Worm (Caenorhabditis elegans) whole organism, late embryonic: ENCODE data around the gene F35F10.14.

Experiments used
- C08G9.2 ChIP-seq: sonication (generic microtip); optimal IDR thresholded peaks from 2 replicates; lab custom pipeline; 2016; ENCODE audit warnings: mild to moderate bottlenecking, missing genetic modification characterization, moderate library complexity, missing compliant biosample characterization
- C38D4.7 ChIP-seq: fragments of 200-800 bp; sonication (Bioruptor generic); optimal IDR thresholded peaks from 2 replicates; lab custom pipeline; 2018; ENCODE audit warnings: mild to moderate bottlenecking, missing genetic modification characterization, moderate library complexity, missing compliant biosample characterization
- K09A11.1 ChIP-seq: sonication (generic microtip); optimal IDR thresholded peaks from 2 replicates; lab custom pipeline; 2017; ENCODE audit warnings: antibody characterized with exemption, mild to moderate bottlenecking, missing genetic modification characterization, missing compliant biosample characterization; ENCODE audit not compliant: insufficient read depth
- T23F11.4 ChIP-seq: fragments of 200-800 bp; sonication (Bioruptor generic); optimal IDR thresholded peaks from 2 replicates; lab custom pipeline; 2018; ENCODE audit warnings: mild to moderate bottlenecking, missing genetic modification characterization, missing compliant biosample characterization
- Y22D7AL.16 ChIP-seq: sonication (generic microtip); optimal IDR thresholded peaks from 2 replicates; lab custom pipeline; 2016; ENCODE audit warnings: missing genetic modification characterization, missing compliant biosample characterization
- ahr-1 ChIP-seq: sonication (generic microtip); optimal IDR thresholded peaks from 2 replicates; lab custom pipeline; 2016; ENCODE audit warnings: missing genetic modification characterization, missing compliant biosample characterization
- ama-1 ChIP-seq: fragments of 150-350 bp; optimal IDR thresholded peaks from 2 replicates; lab custom pipeline; 2014
- ceh-19 ChIP-seq: fragments of 200-800 bp; sonication (Bioruptor generic); optimal IDR thresholded peaks from 2 replicates; lab custom pipeline; 2018; ENCODE audit warnings: mild to moderate bottlenecking, missing genetic modification characterization, missing compliant biosample characterization
- ceh-22 ChIP-seq: sonication (generic microtip); optimal IDR thresholded peaks from 2 replicates; lab custom pipeline; 2017; ENCODE audit warnings: missing biosample characterization, missing genetic modification characterization
- ceh-34 ChIP-seq: sonication (generic microtip); optimal IDR thresholded peaks from 2 replicates; lab custom pipeline; 2016; ENCODE audit warnings: mild to moderate bottlenecking, missing genetic modification characterization, missing compliant biosample characterization
- ceh-45 ChIP-seq: fragments of 200-800 bp; sonication (Bioruptor generic); IDR thresholded peaks from 2 replicates; pipeline ENCODE4 v1.3.6; 2022; ENCODE audit warnings: missing genetic modification reagents, missing genetic modification characterization, missing compliant biosample characterization
- elt-2 ChIP-seq: sonication (generic microtip); optimal IDR thresholded peaks from 2 replicates; lab custom pipeline; 2016; ENCODE audit warnings: missing genetic modification reagents, missing genetic modification characterization, missing compliant biosample characterization
- elt-4 ChIP-seq: sonication (generic microtip); optimal IDR thresholded peaks from 2 replicates; lab custom pipeline; 2016; ENCODE audit warnings: missing genetic modification characterization, missing compliant biosample characterization
- ets-4 ChIP-seq: sonication (generic microtip); optimal IDR thresholded peaks from 2 replicates; lab custom pipeline; 2016; ENCODE audit warnings: missing genetic modification characterization, missing compliant biosample characterization
- fax-1 ChIP-seq: sonication (generic microtip); optimal IDR thresholded peaks from 2 replicates; lab custom pipeline; 2016; ENCODE audit warnings: missing genotype, missing genetic modification characterization, missing compliant biosample characterization
- fkh-6 ChIP-seq: sonication (generic microtip); optimal IDR thresholded peaks from 2 replicates; lab custom pipeline; 2016; ENCODE audit warnings: missing genetic modification characterization, missing compliant biosample characterization
- gmeb-2 ChIP-seq: sonication (generic microtip); optimal IDR thresholded peaks from 2 replicates; lab custom pipeline; 2016; ENCODE audit warnings: missing genetic modification characterization, inconsistent platforms, missing compliant biosample characterization
- hlh-13 ChIP-seq: fragments of 200-800 bp; sonication (Bioruptor generic); optimal IDR thresholded peaks from 2 replicates; lab custom pipeline; 2018; ENCODE audit warnings: mild to moderate bottlenecking, missing genetic modification characterization, missing compliant biosample characterization
- hlh-15 ChIP-seq: sonication (generic microtip); optimal IDR thresholded peaks from 2 replicates; lab custom pipeline; 2016; ENCODE audit warnings: missing genetic modification characterization, missing compliant biosample characterization
- hlh-30 ChIP-seq: sonication (generic microtip); optimal IDR thresholded peaks from 2 replicates; lab custom pipeline; 2017; ENCODE audit warnings: antibody characterized with exemption, missing genetic modification characterization, missing compliant biosample characterization; ENCODE audit not compliant: insufficient read depth
- hlh-6 ChIP-seq: sonication (generic microtip); optimal IDR thresholded peaks from 2 replicates; lab custom pipeline; 2016; ENCODE audit warnings: missing genotype, missing genetic modification characterization, missing compliant biosample characterization
- lim-6 ChIP-seq: sonication (generic microtip); optimal IDR thresholded peaks from 2 replicates; lab custom pipeline; 2016; ENCODE audit warnings: missing genetic modification characterization, missing compliant biosample characterization
- nfya-1 ChIP-seq: sonication (generic microtip); optimal IDR thresholded peaks from 2 replicates; lab custom pipeline; 2017; ENCODE audit warnings: missing genetic modification characterization, mild to moderate bottlenecking, missing compliant biosample characterization, antibody characterized with exemption, moderate library complexity
- nhr-11 ChIP-seq: fragments of 150-350 bp; optimal IDR thresholded peaks from 2 replicates; lab custom pipeline; 2014; ENCODE audit warnings: missing biosample characterization, missing genetic modification characterization
- nhr-232 ChIP-seq: sonication (generic microtip); optimal IDR thresholded peaks from 2 replicates; lab custom pipeline; 2016; ENCODE audit warnings: missing genetic modification characterization, missing compliant biosample characterization
- npax-4 ChIP-seq: sonication (generic microtip); optimal IDR thresholded peaks from 2 replicates; lab custom pipeline; 2016; ENCODE audit warnings: missing genetic modification characterization, missing compliant biosample characterization
- odd-2 ChIP-seq: sonication (generic microtip); optimal IDR thresholded peaks from 2 replicates; lab custom pipeline; 2017; ENCODE audit warnings: antibody characterized with exemption, mild to moderate bottlenecking, missing genetic modification characterization, missing compliant biosample characterization
- pag-3 ChIP-seq: sonication (generic microtip); optimal IDR thresholded peaks from 2 replicates; lab custom pipeline; 2016; ENCODE audit warnings: missing compliant biosample characterization, missing genetic modification characterization, borderline replicate concordance
- pat-9 ChIP-seq: fragments of 200-800 bp; sonication (Bioruptor generic); optimal IDR thresholded peaks from 2 replicates; lab custom pipeline; 2018; ENCODE audit warnings: mild to moderate bottlenecking, missing genetic modification characterization, moderate library complexity, missing compliant biosample characterization
- pha-2 ChIP-seq: sonication (generic microtip); optimal IDR thresholded peaks from 2 replicates; lab custom pipeline; 2017; ENCODE audit warnings: mild to moderate bottlenecking, missing genetic modification characterization, missing compliant biosample characterization
- pha-4 ChIP-seq: fragments of 150-350 bp; optimal IDR thresholded peaks from 2 replicates; lab custom pipeline; 2018; ENCODE audit warnings: missing biosample characterization, missing genetic modification reagents, missing genetic modification characterization
- pqm-1 ChIP-seq: sonication (generic microtip); optimal IDR thresholded peaks from 2 replicates; lab custom pipeline; 2016; ENCODE audit warnings: missing genetic modification characterization, missing compliant biosample characterization
- pros-1 ChIP-seq: fragments of 150-350 bp; optimal IDR thresholded peaks from 2 replicates; lab custom pipeline; 2014; ENCODE audit warnings: missing biosample characterization, missing genetic modification reagents, missing genetic modification characterization
- ref-2 ChIP-seq: sonication (generic microtip); optimal IDR thresholded peaks from 2 replicates; lab custom pipeline; 2016; ENCODE audit warnings: missing genetic modification characterization, missing compliant biosample characterization
- syd-9 ChIP-seq: sonication (generic microtip); optimal IDR thresholded peaks from 2 replicates; lab custom pipeline; 2016; ENCODE audit warnings: mild to moderate bottlenecking, missing genetic modification characterization, moderate library complexity, missing compliant biosample characterization
- tbx-7 ChIP-seq: sonication (generic microtip); optimal IDR thresholded peaks from 2 replicates; lab custom pipeline; 2016; ENCODE audit warnings: missing genotype, missing genetic modification characterization, missing compliant biosample characterization
- unc-42 ChIP-seq: sonication (generic microtip); optimal IDR thresholded peaks from 2 replicates; lab custom pipeline; 2016; ENCODE audit warnings: missing genotype, missing genetic modification characterization, missing compliant biosample characterization
- unc-86 ChIP-seq: sonication (generic microtip); optimal IDR thresholded peaks from 2 replicates; lab custom pipeline; 2016; ENCODE audit warnings: missing genetic modification characterization, missing compliant biosample characterization
- zip-5 ChIP-seq: sonication (generic microtip); optimal IDR thresholded peaks from 2 replicates; lab custom pipeline; 2016; ENCODE audit warnings: missing genetic modification characterization, missing compliant biosample characterization
- ztf-16 ChIP-seq: sonication (generic microtip); optimal IDR thresholded peaks from 2 replicates; lab custom pipeline; 2017; ENCODE audit warnings: missing genetic modification characterization, missing compliant biosample characterization

F35F10.14 gene

ce11 chrV:3276184-3276583 lies 43.7 kb downstream of the F35F10.14 start:
- TF ChIP-seq syd-9 (tag; lab: Kevin White, UChicago) (no peak), Y22D7AL.16 (tag; lab: Kevin White, UChicago) (no peak), ceh-19 (GFP tag; lab: Kevin White, UChicago) (no peak), fax-1 (tag; lab: Kevin White, UChicago) (no peak), pqm-1 (no peak), K09A11.1 (tag; lab: Kevin White, UChicago) (no peak), pros-1 (no peak), nfya-1 (tag; lab: Kevin White, UChicago) (no peak), odd-2 (tag; lab: Kevin White, UChicago) (no peak), npax-4 (tag; lab: Kevin White, UChicago) (no peak), lim-6 (no peak), unc-42 (tag; lab: Kevin White, UChicago) (no peak), elt-4 (tag; lab: Kevin White, UChicago) (no peak), nhr-232 (tag; lab: Kevin White, UChicago) (no peak), ceh-34 (tag; lab: Kevin White, UChicago) (no peak), ahr-1 (tag; lab: Kevin White, UChicago) (no peak), hlh-30 (tag; lab: Kevin White, UChicago) (no peak), C38D4.7 (GFP tag; lab: Kevin White, UChicago) (no peak), ceh-45 (GFP tag; lab: Robert Waterston, UW) (no peak)

- no peak for TF ChIP-seq elt-2 (tag; lab: Kevin White, UChicago)
- TF ChIP-seq pha-4 (tag; lab: Kevin White, UChicago), result no peak
- no peak for TF ChIP-seq gmeb-2 (tag; lab: Kevin White, UChicago)
- TF ChIP-seq unc-86 (tag; lab: Kevin White, UChicago), result no peak
- no peak for TF ChIP-seq ets-4
- no peak for TF ChIP-seq npax-4 (tag; lab: Kevin White, UChicago)
- no peak for TF ChIP-seq hlh-6 (tag; lab: Kevin White, UChicago)
- no peak for TF ChIP-seq pag-3
- TF ChIP-seq pros-1, result no peak
- TF ChIP-seq pat-9 (tag; lab: Kevin White, UChicago), result no peak
- no peak for TF ChIP-seq fkh-6
- TF ChIP-seq tbx-7, result no peak
- TF ChIP-seq Y22D7AL.16 (tag; lab: Kevin White, UChicago), result no peak
- no peak for TF ChIP-seq C08G9.2
- no peak for TF ChIP-seq elt-4 (tag; lab: Kevin White, UChicago)
- TF ChIP-seq hlh-13, result no peak
- no peak for TF ChIP-seq ama-1 (lab: Kevin White, UChicago)
Measured at ce11 chrV:3275033-3275432, 44.9 kb downstream of the F35F10.14 start, which contains the start of gene T28A11.3. TSS of gene T28A11.3 (plus strand) at chrV:3275333.

ce11 chrV:3273577-3274100 lies 46.3 kb downstream of the F35F10.14 start, which contains the start of gene T28A11.4:
TSS of gene T28A11.4 (plus strand) at chrV:3274050.
- TF ChIP-seq T23F11.4 (GFP tag; lab: Kevin White, UChicago) (no peak), nhr-232 (tag; lab: Kevin White, UChicago) (no peak), nhr-11 (tag; lab: Kevin White, UChicago) (no peak), zip-5 (tag; lab: Kevin White, UChicago) (no peak), ceh-45 (GFP tag; lab: Robert Waterston, UW) (no peak), syd-9 (tag; lab: Kevin White, UChicago) (no peak), ztf-16 (tag; lab: Kevin White, UChicago) (no peak), npax-4 (tag; lab: Kevin White, UChicago) (no peak), ceh-22 (tag; lab: Kevin White, UChicago) (no peak), hlh-15 (tag; lab: Kevin White, UChicago) (no peak), hlh-6 (tag; lab: Kevin White, UChicago) (no peak), ref-2 (tag; lab: Kevin White, UChicago) (no peak), pha-2 (no peak), Y22D7AL.16 (tag; lab: Kevin White, UChicago) (no peak), pqm-1 (no peak), ets-4 (no peak), unc-86 (tag; lab: Kevin White, UChicago) (no peak), nfya-1 (tag; lab: Kevin White, UChicago) (no peak)
- TF ChIP-seq, all 69 proteins: peak for 0
